Fruit fly (Drosophila melanogaster) whole organism, prepupa: ENCODE data around the gene CG42458.

Experiments used
- Blimp-1 ChIP-seq: fragments of 200-800 bp; sonication (Bioruptor generic); optimal IDR thresholded peaks from 3 replicates; lab custom pipeline; 2017; ENCODE audit warnings: missing biosample characterization, missing genetic modification characterization, mild to moderate bottlenecking, moderate library complexity, missing genetic modification reagents
- CG10631 ChIP-seq: fragments of 200-800 bp; sonication (Bioruptor generic); optimal IDR thresholded peaks from 2 replicates; lab custom pipeline; 2016; ENCODE audit warnings: missing biosample characterization, missing genetic modification characterization
- CG10669 ChIP-seq: fragments of 200-800 bp; sonication (Bioruptor generic); optimal IDR thresholded peaks from 3 replicates; lab custom pipeline; 2018; ENCODE audit warnings: missing biosample characterization, mild to moderate bottlenecking, missing genetic modification characterization, moderate library complexity
- CG11294 ChIP-seq: fragments of 200-800 bp; sonication (Bioruptor generic); IDR thresholded peaks from 2 replicates; pipeline ENCODE4 v1.3.6; 2022; ENCODE audit warnings: missing biosample characterization, missing genetic modification characterization
- CG15336 ChIP-seq: fragments of 200-800 bp; sonication (Bioruptor generic); IDR thresholded peaks from 2 replicates; pipeline ENCODE4 v1.3.6; 2022; ENCODE audit warnings: missing biosample characterization, missing genetic modification characterization
- CG16779 ChIP-seq: fragments of 200-800 bp; sonication (Bioruptor generic); optimal IDR thresholded peaks from 3 replicates; lab custom pipeline; 2017; ENCODE audit warnings: missing biosample characterization, mild to moderate bottlenecking, missing genetic modification characterization
- CG3032 ChIP-seq: fragments of 200-800 bp; optimal IDR thresholded peaks from 2 replicates; lab custom pipeline; 2019; ENCODE audit warnings: missing biosample characterization, mild to moderate bottlenecking, missing genetic modification characterization, moderate library complexity
- CG31627 ChIP-seq: fragments of 200-800 bp; sonication (Bioruptor generic); optimal IDR thresholded peaks from 3 replicates; lab custom pipeline; 2016; ENCODE audit warnings: missing biosample characterization, missing genetic modification characterization
- CG34406 ChIP-seq: fragments of 200-800 bp; sonication (Bioruptor generic); optimal IDR thresholded peaks from 3 replicates; lab custom pipeline; 2016; ENCODE audit warnings: missing biosample characterization, missing genetic modification characterization
- CG3919 ChIP-seq: fragments of 200-800 bp; sonication (Bioruptor generic); optimal IDR thresholded peaks from 3 replicates; lab custom pipeline; 2016; ENCODE audit warnings: missing biosample characterization, missing genetic modification characterization
- CG6163 ChIP-seq: fragments of 200-800 bp; sonication (Bioruptor generic); IDR thresholded peaks from 3 replicates; pipeline ENCODE4 v1.3.6; 2022; ENCODE audit warnings: missing biosample characterization, missing genetic modification characterization
- CG6276 ChIP-seq: fragments of 200-800 bp; sonication (Bioruptor generic); optimal IDR thresholded peaks from 2 replicates; lab custom pipeline; 2017; ENCODE audit warnings: missing biosample characterization, mild to moderate bottlenecking, missing genetic modification characterization
- CG6808 ChIP-seq: fragments of 200-800 bp; sonication (Bioruptor generic); optimal IDR thresholded peaks from 3 replicates; lab custom pipeline; 2017; ENCODE audit warnings: missing biosample characterization, missing genetic modification characterization, mild to moderate bottlenecking, moderate library complexity, missing genetic modification reagents
- CG8119 ChIP-seq: fragments of 200-800 bp; sonication (Bioruptor generic); IDR thresholded peaks from 3 replicates; pipeline ENCODE4 v1.3.6; 2022; ENCODE audit warnings: missing biosample characterization, missing genetic modification characterization
- CG8632 ChIP-seq: fragments of 200-800 bp; sonication (Bioruptor generic); optimal IDR thresholded peaks from 3 replicates; lab custom pipeline; 2016; ENCODE audit warnings: missing biosample characterization, missing genetic modification characterization
- Eip93F ChIP-seq: fragments of 200-800 bp; sonication (Bioruptor generic); optimal IDR thresholded peaks from 2 replicates; lab custom pipeline; 2016; ENCODE audit warnings: missing biosample characterization, mild to moderate bottlenecking, missing genetic modification characterization
- Ets21C ChIP-seq: fragments of 200-800 bp; sonication (Bioruptor generic); optimal IDR thresholded peaks from 3 replicates; lab custom pipeline; 2016; ENCODE audit warnings: missing biosample characterization, missing genetic modification characterization
- Gug ChIP-seq: fragments of 200-800 bp; sonication (Bioruptor generic); IDR thresholded peaks from 2 replicates; pipeline ENCODE4 v1.3.6; 2022; ENCODE audit warnings: missing biosample characterization, missing genetic modification characterization
- Hr38 ChIP-seq: sonication (Bioruptor generic); optimal IDR thresholded peaks from 2 replicates; lab custom pipeline; 2016; ENCODE audit warnings: missing biosample characterization, missing genetic modification characterization
- Hr39 ChIP-seq: fragments of 200-800 bp; sonication (Bioruptor generic); optimal IDR thresholded peaks from 2 replicates; lab custom pipeline; 2016; ENCODE audit warnings: missing biosample characterization, missing genetic modification characterization
- Hr4 ChIP-seq: fragments of 200-800 bp; sonication (Bioruptor generic); optimal IDR thresholded peaks from 3 replicates; lab custom pipeline; 2016; ENCODE audit warnings: missing biosample characterization, missing genetic modification characterization
- Lpt ChIP-seq: fragments of 200-800 bp; sonication (Bioruptor generic); optimal IDR thresholded peaks from 3 replicates; lab custom pipeline; 2016; ENCODE audit warnings: missing biosample characterization, missing genetic modification characterization
- Met ChIP-seq: fragments of 200-800 bp; sonication (Bioruptor generic); optimal IDR thresholded peaks from 3 replicates; lab custom pipeline; 2016; ENCODE audit warnings: missing biosample characterization, missing genetic modification characterization
- OdsH ChIP-seq: fragments of 200-800 bp; sonication (Bioruptor generic); optimal IDR thresholded peaks from 3 replicates; lab custom pipeline; 2016; ENCODE audit warnings: missing biosample characterization, missing genetic modification characterization
- Sox102F ChIP-seq: fragments of 200-800 bp; sonication (Bioruptor generic); optimal IDR thresholded peaks from 2 replicates; lab custom pipeline; 2016; ENCODE audit warnings: missing biosample characterization, mild to moderate bottlenecking, missing genetic modification characterization
- Sox14 ChIP-seq: fragments of 200-800 bp; sonication (Bioruptor generic); optimal IDR thresholded peaks from 3 replicates; lab custom pipeline; 2016; ENCODE audit warnings: missing biosample characterization, missing genetic modification characterization
- Sox15 ChIP-seq: fragments of 200-800 bp; sonication (Bioruptor generic); optimal IDR thresholded peaks from 3 replicates; lab custom pipeline; 2016; ENCODE audit warnings: missing biosample characterization, missing genetic modification characterization
- achi ChIP-seq: fragments of 200-800 bp; sonication (Bioruptor generic); optimal IDR thresholded peaks from 3 replicates; lab custom pipeline; 2016; ENCODE audit warnings: missing biosample characterization, missing genetic modification characterization
- acj6 ChIP-seq: fragments of 200-800 bp; sonication (Bioruptor generic); optimal IDR thresholded peaks from 3 replicates; lab custom pipeline; 2016; ENCODE audit warnings: missing biosample characterization, missing genetic modification characterization
- dsx ChIP-seq: fragments of 200-800 bp; optimal IDR thresholded peaks from 3 replicates; lab custom pipeline; 2019; ENCODE audit warnings: missing biosample characterization, mild to moderate bottlenecking, missing genetic modification characterization, moderate library complexity; ENCODE audit not compliant: poor library complexity, severe bottlenecking
- eg ChIP-seq: fragments of 200-800 bp; sonication (Bioruptor generic); IDR thresholded peaks from 3 replicates; pipeline ENCODE4 v1.3.6; 2022; ENCODE audit warnings: missing biosample characterization, missing genetic modification characterization
- esn ChIP-seq: fragments of 200-800 bp; sonication (Bioruptor generic); optimal IDR thresholded peaks from 2 replicates; lab custom pipeline; 2016; ENCODE audit warnings: missing biosample characterization, mild to moderate bottlenecking, missing genetic modification characterization, moderate library complexity
- fd85E ChIP-seq: fragments of 200-800 bp; sonication (Bioruptor generic); optimal IDR thresholded peaks from 3 replicates; lab custom pipeline; 2016; ENCODE audit warnings: missing biosample characterization, missing genetic modification characterization
- fkh ChIP-seq: fragments of 200-800 bp; sonication (Bioruptor generic); optimal IDR thresholded peaks from 3 replicates; lab custom pipeline; 2017; ENCODE audit warnings: missing biosample characterization, mild to moderate bottlenecking, missing genetic modification characterization, moderate library complexity
- net ChIP-seq: fragments of 200-800 bp; sonication (Bioruptor generic); optimal IDR thresholded peaks from 3 replicates; lab custom pipeline; 2016; ENCODE audit warnings: missing biosample characterization, missing genetic modification characterization
- salr ChIP-seq, 2 experiments: fragments of 200-800 bp; sonication (Bioruptor generic); optimal IDR thresholded peaks; 3 replicates each; lab custom pipeline; 2016 to 2018; ENCODE audit warnings: missing biosample characterization in 2 of 2, missing genetic modification characterization in 2 of 2, mild to moderate bottlenecking in 1 of 2
- spab ChIP-seq: fragments of 200-800 bp; sonication (Bioruptor generic); optimal IDR thresholded peaks from 2 replicates; lab custom pipeline; 2017; ENCODE audit warnings: missing biosample characterization, mild to moderate bottlenecking, missing genetic modification characterization, missing genetic modification reagents
- ss ChIP-seq, 2 experiments: fragments of 200-800 bp; sonication (Bioruptor generic); optimal IDR thresholded peaks; 2 replicates in 1 of 2; 3 replicates in 1 of 2; lab custom pipeline; 2017 to 2018; ENCODE audit warnings: mild to moderate bottlenecking in 2 of 2, missing biosample characterization in 2 of 2, missing genetic modification characterization in 2 of 2, moderate library complexity in 1 of 2
- svp ChIP-seq: fragments of 200-800 bp; sonication (Bioruptor generic); peaks from one replicate; lab custom pipeline; 2016; ENCODE audit warnings: missing biosample characterization, missing genetic modification characterization
- topi ChIP-seq: fragments of 200-800 bp; sonication (Bioruptor generic); optimal IDR thresholded peaks from 3 replicates; lab custom pipeline; 2016; ENCODE audit warnings: missing biosample characterization, missing genetic modification characterization
- vri ChIP-seq: fragments of 200-800 bp; sonication (Bioruptor generic); optimal IDR thresholded peaks from 3 replicates; lab custom pipeline; 2016; ENCODE audit warnings: missing biosample characterization, mild to moderate bottlenecking, missing genetic modification characterization

Gene CG42458

DNA sequence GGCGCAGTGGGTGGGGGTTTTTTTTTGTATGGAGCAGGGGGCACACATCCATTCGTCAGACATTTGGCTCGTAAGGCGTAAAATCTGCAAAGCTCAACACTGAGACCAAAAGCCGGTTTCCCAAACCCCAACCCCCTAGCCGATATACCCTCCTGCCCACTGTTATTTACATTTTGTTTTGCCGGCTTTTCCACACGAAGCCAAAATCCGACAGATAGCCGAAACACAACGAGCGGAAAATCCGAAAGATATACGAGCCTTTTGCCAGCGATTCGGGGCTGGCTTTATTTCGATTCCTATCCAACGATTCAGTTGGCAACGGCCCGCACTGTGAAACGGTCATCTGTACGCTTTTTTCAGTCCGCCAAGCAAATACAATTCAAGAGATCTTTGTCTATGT lies at the start of gene CG42458:
TSS of gene CG42458 (plus strand) at position 311 of the 400 bp plus-strand sequence.
- TF ChIP-seq eg (GFP tag; lab: Robert Waterston, UW) (peak; percentile 29; the same call in 1 of the 3 replicates), CG6276 (GFP tag; lab: Kevin White, UChicago) (peak; percentile 30), ss (GFP tag; optimal IDR thresholded peaks at IDR 0.05; lab: Kevin White, UChicago) (peak in 1 of 2 experiments; percentile 34), fkh (GFP tag; lab: Kevin White, UChicago) (peak; percentile 37), Sox14 (GFP tag; lab: Kevin White, UChicago) (no peak)

- TF ChIP-seq Lpt (no peak), CG8119 (GFP tag; lab: Robert Waterston, UW) (no peak), vri (GFP tag; lab: Kevin White, UChicago) (peak; percentile 15), ss (GFP tag; optimal IDR thresholded peaks at IDR 0.05; lab: Kevin White, UChicago) (no peak), Eip93F (GFP tag; lab: Kevin White, UChicago) (no peak), CG3919 (GFP tag; lab: Kevin White, UChicago) (no peak), CG3032 (no peak), svp (peak; percentile 6), CG8632 (no peak), dsx (GFP tag; lab: Kevin White, UChicago) (no peak), achi (no peak), Gug (no peak)
Measured at dm6 chr3L:7376151-7376550, 47.5 kb upstream of the CG42458 start.

DNA sequence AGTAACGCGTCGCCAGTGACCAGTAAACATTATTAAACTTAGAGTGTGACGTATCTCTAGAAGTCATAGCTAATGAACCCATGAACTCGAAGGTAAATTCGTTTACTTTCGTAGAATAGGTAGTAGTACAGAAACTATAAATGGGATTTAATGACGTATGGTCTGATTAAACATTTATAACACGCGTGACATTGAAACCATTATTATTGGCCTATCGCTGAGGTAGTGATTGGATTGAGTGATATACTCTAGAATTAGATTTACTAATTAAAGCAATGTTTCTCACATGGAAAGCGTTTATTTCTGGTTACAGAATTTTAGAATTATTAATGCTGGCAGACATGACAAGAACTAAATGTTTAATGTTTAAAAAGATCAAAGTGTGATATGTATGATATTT lies 46.8 kb upstream of the CG42458 start:
- TF ChIP-seq CG34406 (GFP tag; lab: Kevin White, UChicago) (no peak), CG16779 (tag; lab: Kevin White, UChicago) (no peak), OdsH (GFP tag; lab: Kevin White, UChicago) (no peak), CG6163 (GFP tag; lab: Robert Waterston, UW) (no peak), CG10631 (GFP tag; lab: Kevin White, UChicago) (no peak), CG15336 (GFP tag; lab: Robert Waterston, UW) (no peak), CG8119 (GFP tag; lab: Robert Waterston, UW) (no peak), CG10669 (GFP tag; lab: Kevin White, UChicago) (no peak)

DNA sequence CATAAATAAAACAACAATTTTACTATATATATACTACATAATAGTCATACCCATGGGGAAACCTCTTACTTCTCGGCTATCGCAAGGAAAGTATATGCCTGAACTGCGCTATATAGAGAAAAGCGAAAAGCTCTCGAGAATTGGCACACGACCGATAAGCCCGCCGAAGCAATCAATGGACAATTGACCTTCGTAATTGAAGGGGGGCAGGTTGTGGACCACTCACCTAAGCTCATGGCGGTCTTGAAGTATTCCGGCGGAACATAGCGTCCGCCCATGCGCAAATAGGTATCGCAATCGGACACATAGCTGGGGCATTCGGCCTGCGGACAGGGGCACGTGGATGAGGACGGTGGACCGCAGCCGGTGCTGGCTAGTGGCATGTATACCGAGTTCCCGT lies 43.2 kb upstream of the CG42458 start:
- no peak for TF ChIP-seq Ets21C
- TF ChIP-seq svp = peak; percentile 97

DNA sequence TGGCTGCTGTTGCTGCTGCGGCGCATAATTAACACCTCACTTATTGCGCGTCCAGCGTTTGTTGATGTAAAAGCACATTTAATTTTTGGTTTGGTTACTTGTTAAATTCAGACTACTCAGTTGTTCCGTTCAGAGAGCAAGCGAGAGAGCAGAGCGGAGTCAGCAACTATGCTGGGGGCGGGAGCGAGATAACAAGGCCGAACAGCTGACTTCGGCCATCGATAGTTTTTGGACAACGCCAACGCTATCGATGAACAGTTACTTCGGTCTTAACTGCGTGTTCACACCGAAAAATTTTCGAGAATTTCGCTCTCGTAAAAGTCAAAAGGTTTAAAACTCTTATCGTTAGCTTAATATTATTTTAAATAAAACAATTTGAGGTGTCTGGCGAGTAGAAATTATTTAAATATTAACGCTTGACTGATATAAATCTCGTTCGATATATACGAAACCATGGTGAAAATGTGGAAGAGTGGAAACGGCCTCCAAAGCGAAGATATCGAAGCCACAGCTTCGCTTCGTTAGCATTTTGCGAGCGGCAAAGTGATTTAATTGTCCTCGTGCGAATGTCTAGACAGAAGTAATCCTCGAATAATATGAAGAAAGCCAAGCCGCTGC lies 42.2 kb upstream of the CG42458 start, which contains the start of the genes SMSr and smid:
TSS of gene SMSr (minus strand) at position 116 of the 618 bp plus-strand sequence.
TSS of gene smid (plus strand) at position 256 of the 618 bp plus-strand sequence.
- TF ChIP-seq Blimp-1 (GFP tag; lab: Kevin White, UChicago) (no peak), Sox15 (GFP tag; lab: Kevin White, UChicago) (peak; percentile 53), Met (GFP tag; lab: Kevin White, UChicago) (no peak), CG8119 (GFP tag; lab: Robert Waterston, UW) (no peak), Lpt (peak; percentile 46), achi (peak; percentile 44), Sox102F (peak; percentile 50), CG6808 (GFP tag; lab: Kevin White, UChicago) (peak; percentile 5), Gug (peak; percentile 57; the same call in 1 of the 2 replicates), fd85E (no peak), CG6163 (GFP tag; lab: Robert Waterston, UW) (peak; percentile 41; the same call in 1 of the 3 replicates), esn (GFP tag; lab: Kevin White, UChicago) (peak; percentile 63), Hr39 (peak; percentile 66), Hr4 (GFP tag; lab: Kevin White, UChicago) (peak; percentile 71), acj6 (GFP tag; lab: Kevin White, UChicago) (peak; percentile 71), vri (GFP tag; lab: Kevin White, UChicago) (no peak), CG16779 (tag; lab: Kevin White, UChicago) (no peak), spab (no peak), net (GFP tag; lab: Kevin White, UChicago) (peak; percentile 19), CG3919 (GFP tag; lab: Kevin White, UChicago) (peak; percentile 58), CG11294 (GFP tag; lab: Robert Waterston, UW) (no peak), Hr38 (GFP tag; lab: Kevin White, UChicago) (no peak), ss (GFP tag; optimal IDR thresholded peaks at IDR 0.05; lab: Kevin White, UChicago) (peak in 1 of 2 experiments; percentile 4), CG3032 (peak; percentile 56), CG31627 (GFP tag; lab: Kevin White, UChicago) (peak; percentile 70), topi (GFP tag; lab: Kevin White, UChicago) (peak; percentile 65), salr (GFP tag; optimal IDR thresholded peaks at IDR 0.05; lab: Kevin White, UChicago) (peak in 1 of 2 experiments; percentile 68), CG34406 (GFP tag; lab: Kevin White, UChicago) (peak; percentile 47), Eip93F (GFP tag; lab: Kevin White, UChicago) (no peak)
